Worm (Caenorhabditis elegans): ENCODE results near the gene F31F4.1.

ce11 chrV:636281-636680 is 47.6 kb upstream of the F31F4.1 start, which contains the start of gene pals-31:
- TF ChIP-seq flt-1 (GFP tag; IDR thresholded peaks at IDR 0.05) (no peak), hmg-4 (GFP tag; optimal IDR thresholded peaks at IDR 0.05) (no peak), ama-1 (optimal IDR thresholded peaks at IDR 0.05) (no peak), tbx-37 (GFP tag; conservative IDR thresholded peaks at IDR 0.05) (no peak), ceh-36 (tag; optimal IDR thresholded peaks at IDR 0.05) (no peak)
